Fruit fly (Drosophila melanogaster): ENCODE measurements around the gene CG12289.

CG12289 gene

dm6 chr3L:11433151-11433550 lies 25.1 kb downstream of the CG12289 start:
- TF ChIP-seq noc (tag; optimal IDR thresholded peaks at IDR 0.05), result no peak

- no peak for TF ChIP-seq noc (tag; optimal IDR thresholded peaks at IDR 0.05)
Measured at dm6 chr3L:11432472-11432871, 25.8 kb downstream of the CG12289 start.

- TF ChIP-seq noc (tag; optimal IDR thresholded peaks at IDR 0.05), result no peak
Measured at dm6 chr3L:11431926-11432323, 26.3 kb downstream of the CG12289 start.

- peak; percentile 82 for TF ChIP-seq noc (tag; optimal IDR thresholded peaks at IDR 0.05)
Measured at dm6 chr3L:11431251-11431925, 26.9 kb downstream of the CG12289 start.

- TF ChIP-seq noc (tag; optimal IDR thresholded peaks at IDR 0.05), result no peak
Measured at dm6 chr3L:11429695-11430094, 28.6 kb downstream of the CG12289 start.

dm6 chr3L:11428390-11428789 lies 29.9 kb downstream of the CG12289 start:
- no peak for TF ChIP-seq noc (tag; optimal IDR thresholded peaks at IDR 0.05)

- TF ChIP-seq noc (tag; optimal IDR thresholded peaks at IDR 0.05), result no peak
Measured at dm6 chr3L:11424858-11425257, 33.4 kb downstream of the CG12289 start, which contains the start of gene CG7560. CG7560 (plus strand) TSS chr3L:11425158.

dm6 chr3L:11422338-11422802 lies 35.9 kb downstream of the CG12289 start:
- TF ChIP-seq noc (tag; optimal IDR thresholded peaks at IDR 0.05), result no peak

dm6 chr3L:11421905-11422304 lies 36.4 kb downstream of the CG12289 start:
- TF ChIP-seq noc (tag; optimal IDR thresholded peaks at IDR 0.05), result no peak

- no peak for TF ChIP-seq noc (tag; optimal IDR thresholded peaks at IDR 0.05)
Measured at dm6 chr3L:11420976-11421375, 37.3 kb downstream of the CG12289 start.

dm6 chr3L:11419344-11419743 lies 38.9 kb downstream of the CG12289 start:
- TF ChIP-seq noc (tag; optimal IDR thresholded peaks at IDR 0.05), result no peak

dm6 chr3L:11418041-11418674 lies 40.1 kb downstream of the CG12289 start:
- no peak for TF ChIP-seq noc (tag; optimal IDR thresholded peaks at IDR 0.05)

dm6 chr3L:11417273-11418040 lies 40.8 kb downstream of the CG12289 start:
- TF ChIP-seq noc (tag; optimal IDR thresholded peaks at IDR 0.05), result peak; percentile 33

- TF ChIP-seq noc (tag; optimal IDR thresholded peaks at IDR 0.05), result no peak
Measured at dm6 chr3L:11416495-11417272, 41.6 kb downstream of the CG12289 start.

dm6 chr3L:11415382-11415781 lies 42.9 kb downstream of the CG12289 start:
- no peak for TF ChIP-seq noc (tag; optimal IDR thresholded peaks at IDR 0.05)

dm6 chr3L:11414453-11414852 lies 43.8 kb downstream of the CG12289 start:
- TF ChIP-seq noc (tag; optimal IDR thresholded peaks at IDR 0.05), result no peak
